Worm (Caenorhabditis elegans): ENCODE data around the gene E01G6.1.

E01G6.1 gene

ce11 chrX:12222723-12223122 lies 38.0 kb upstream of the E01G6.1 start:
- TF ChIP-seq skn-1 (tag; optimal IDR thresholded peaks at IDR 0.05) (no peak), unc-39 (tag; optimal IDR thresholded peaks at IDR 0.05) (no peak), nhr-77 (tag; optimal IDR thresholded peaks at IDR 0.05) (no peak), ceh-16 (tag; optimal IDR thresholded peaks at IDR 0.05) (no peak), R02D3.7 (tag; optimal IDR thresholded peaks at IDR 0.05) (no peak), aly-2 (tag; optimal IDR thresholded peaks at IDR 0.05) (no peak), ztf-4 (tag; optimal IDR thresholded peaks at IDR 0.05) (no peak), elt-2 (tag; optimal IDR thresholded peaks at IDR 0.05) (peak; percentile 55), unc-62 (GFP tag; optimal IDR thresholded peaks at IDR 0.05) (no peak), ceh-82 (tag; optimal IDR thresholded peaks at IDR 0.05) (no peak), ceh-28 (tag; optimal IDR thresholded peaks at IDR 0.05) (no peak), pqm-1 (tag; optimal IDR thresholded peaks at IDR 0.05) (peak; percentile 19), fos-1 (tag; optimal IDR thresholded peaks at IDR 0.05) (no peak), egl-27 (tag; optimal IDR thresholded peaks at IDR 0.05) (no peak), pha-4 (tag; optimal IDR thresholded peaks at IDR 0.05) (peak; percentile 29), mml-1 (tag; optimal IDR thresholded peaks at IDR 0.05) (no peak), nhr-43 (tag; optimal IDR thresholded peaks at IDR 0.05; ENCODE audit: poor library complexity, severe bottlenecking) (no peak), ceh-9 (tag; optimal IDR thresholded peaks at IDR 0.05) (no peak)

ce11 chrX:12225970-12226369 lies 34.7 kb upstream of the E01G6.1 start, which contains the start of gene cest-9.1:
TSS of gene cest-9.1 (plus strand) at chrX:12226182.
- TF ChIP-seq elt-2 (tag; optimal IDR thresholded peaks at IDR 0.05) = peak; percentile 57
- no peak for TF ChIP-seq fkh-2 (tag; optimal IDR thresholded peaks at IDR 0.05)
- TF ChIP-seq pha-4 (tag; optimal IDR thresholded peaks at IDR 0.05) = peak; percentile 81
- no peak for TF ChIP-seq ceh-82 (tag; optimal IDR thresholded peaks at IDR 0.05)
- TF ChIP-seq fkh-10 (GFP tag; optimal IDR thresholded peaks at IDR 0.05) = no peak
- TF ChIP-seq ztf-4 (tag; optimal IDR thresholded peaks at IDR 0.05) = no peak
- TF ChIP-seq nhr-25 (tag; optimal IDR thresholded peaks at IDR 0.05) = no peak
- no peak for TF ChIP-seq nhr-67 (tag; optimal IDR thresholded peaks at IDR 0.05)
- no peak for TF ChIP-seq eor-1 (tag; optimal IDR thresholded peaks at IDR 0.05)
- no peak for TF ChIP-seq ceh-9 (tag; optimal IDR thresholded peaks at IDR 0.05)
- no peak for TF ChIP-seq unc-39 (tag; optimal IDR thresholded peaks at IDR 0.05)

ce11 chrX:12227130-12227529 lies 33.6 kb upstream of the E01G6.1 start:
- TF ChIP-seq R02D3.7 (tag; optimal IDR thresholded peaks at IDR 0.05) = no peak
- TF ChIP-seq elt-1 (tag; optimal IDR thresholded peaks at IDR 0.05) = no peak
- no peak for TF ChIP-seq zag-1 (tag; optimal IDR thresholded peaks at IDR 0.05)
- no peak for TF ChIP-seq mml-1 (tag; optimal IDR thresholded peaks at IDR 0.05)
- TF ChIP-seq nhr-67 (tag; optimal IDR thresholded peaks at IDR 0.05) = no peak
- no peak for TF ChIP-seq skn-1 (tag; optimal IDR thresholded peaks at IDR 0.05)

- TF ChIP-seq nhr-25 (tag; optimal IDR thresholded peaks at IDR 0.05) (no peak), lin-39 (tag; optimal IDR thresholded peaks at IDR 0.05) (no peak), nhr-237 (tag; optimal IDR thresholded peaks at IDR 0.05) (no peak), egl-5 (tag; optimal IDR thresholded peaks at IDR 0.05) (no peak), zag-1 (tag; optimal IDR thresholded peaks at IDR 0.05) (no peak), nhr-76 (tag; optimal IDR thresholded peaks at IDR 0.05) (no peak), ztf-4 (tag; optimal IDR thresholded peaks at IDR 0.05) (no peak), ceh-82 (tag; optimal IDR thresholded peaks at IDR 0.05) (no peak), pha-4 (tag; optimal IDR thresholded peaks at IDR 0.05) (no peak), R02D3.7 (tag; optimal IDR thresholded peaks at IDR 0.05) (no peak), ZK546.5 (tag; optimal IDR thresholded peaks at IDR 0.05) (no peak), eor-1 (tag; optimal IDR thresholded peaks at IDR 0.05) (no peak), hmg-11 (tag; optimal IDR thresholded peaks at IDR 0.05) (no peak), sea-2 (GFP tag; optimal IDR thresholded peaks at IDR 0.05) (no peak)
Observed at ce11 chrX:12229651-12230050, 31.0 kb upstream of the E01G6.1 start, which contains the start of gene cest-7. TSS of gene cest-7 (plus strand) at chrX:12229951.

- no peak for TF ChIP-seq R02D3.7 (tag; optimal IDR thresholded peaks at IDR 0.05)
- peak; percentile 5 for TF ChIP-seq pqm-1 (tag; optimal IDR thresholded peaks at IDR 0.05)
- no peak for TF ChIP-seq skn-1 (tag; optimal IDR thresholded peaks at IDR 0.05)
- TF ChIP-seq elt-2 (tag; optimal IDR thresholded peaks at IDR 0.05) = peak; percentile 74
Observed at ce11 chrX:12230357-12230756, 30.3 kb upstream of the E01G6.1 start.

- no peak for TF ChIP-seq fkh-10 (GFP tag; optimal IDR thresholded peaks at IDR 0.05)
- peak; percentile 41 for TF ChIP-seq pqm-1 (tag; optimal IDR thresholded peaks at IDR 0.05)
- TF ChIP-seq pha-4 (tag; optimal IDR thresholded peaks at IDR 0.05) = peak; percentile 37
- peak; percentile 33 for TF ChIP-seq elt-2 (tag; optimal IDR thresholded peaks at IDR 0.05)
Observed at ce11 chrX:12234424-12234823, 26.3 kb upstream of the E01G6.1 start.
